Fruit fly (Drosophila melanogaster) whole organism, embryonic: ENCODE data around the gene CG13995.
A peak's percentile ranks its signal among the peaks of the same experiment; 100 is the strongest.

Source experiments
- Bdp1 ChIP-seq: fragments of 200-800 bp; sonication (Bioruptor generic); optimal IDR thresholded peaks from 3 replicates; lab custom pipeline; 2016; ENCODE audit warnings: missing biosample characterization, missing genetic modification characterization
- CG10274 ChIP-seq: fragments of 200-800 bp; sonication (Bioruptor generic); optimal IDR thresholded peaks from 3 replicates; lab custom pipeline; 2017; ENCODE audit warnings: missing biosample characterization, mild to moderate bottlenecking, missing genetic modification characterization
- CG11085 ChIP-seq: fragments of 200-800 bp; sonication (Bioruptor generic); IDR thresholded peaks from 2 replicates; pipeline ENCODE4 v1.3.6; 2022; ENCODE audit warnings: missing biosample characterization, missing genetic modification characterization
- CG11247 ChIP-seq: fragments of 200-800 bp; sonication (Bioruptor generic); IDR thresholded peaks from 2 replicates; pipeline ENCODE4 v1.3.6; 2022; ENCODE audit warnings: missing biosample characterization, missing genetic modification characterization
- CG11398 ChIP-seq: fragments of 200-800 bp; sonication (Bioruptor generic); optimal IDR thresholded peaks from 2 replicates; lab custom pipeline; 2016; ENCODE audit warnings: missing biosample characterization, missing genetic modification characterization
- CG11695 ChIP-seq: fragments of 200-800 bp; sonication (Bioruptor generic); IDR thresholded peaks from 3 replicates; pipeline ENCODE4 v1.3.6; 2022; ENCODE audit warnings: missing biosample characterization, missing genetic modification characterization
- CG11696 ChIP-seq: fragments of 200-800 bp; sonication (Bioruptor generic); IDR thresholded peaks from 2 replicates; pipeline ENCODE4 v1.3.6; 2022; ENCODE audit warnings: missing biosample characterization, missing genetic modification characterization
- CG1233 ChIP-seq: fragments of 200-800 bp; sonication (Bioruptor generic); optimal IDR thresholded peaks from 4 replicates; lab custom pipeline; 2018; ENCODE audit warnings: missing biosample characterization, mild to moderate bottlenecking, missing genetic modification characterization
- CG12942 ChIP-seq: fragments of 200-800 bp; sonication (Bioruptor generic); optimal IDR thresholded peaks from 3 replicates; lab custom pipeline; 2016; ENCODE audit warnings: missing biosample characterization, missing genetic modification characterization
- CG14050 ChIP-seq: fragments of 200-800 bp; sonication (Bioruptor generic); IDR thresholded peaks from 3 replicates; pipeline ENCODE4 v1.3.6; 2022; ENCODE audit warnings: missing biosample characterization, missing genetic modification characterization
- CG14441 ChIP-seq: fragments of 200-800 bp; sonication (Bioruptor generic); IDR thresholded peaks from 2 replicates; pipeline ENCODE4 v1.3.6; 2022; ENCODE audit warnings: missing biosample characterization, missing genetic modification characterization
- CG15011 ChIP-seq: fragments of 200-800 bp; sonication (Bioruptor generic); optimal IDR thresholded peaks from 3 replicates; lab custom pipeline; 2018; ENCODE audit warnings: missing biosample characterization, mild to moderate bottlenecking, missing genetic modification characterization
- CG1832 ChIP-seq: fragments of 200-800 bp; sonication (Bioruptor generic); optimal IDR thresholded peaks from 2 replicates; lab custom pipeline; 2017; ENCODE audit warnings: missing biosample characterization, mild to moderate bottlenecking, missing genetic modification characterization, inconsistent platforms
- CG2712 ChIP-seq: fragments of 200-800 bp; optimal IDR thresholded peaks from 3 replicates; lab custom pipeline; 2019; ENCODE audit warnings: missing biosample characterization, mild to moderate bottlenecking, missing genetic modification characterization, moderate library complexity
- CG2875 ChIP-seq: fragments of 200-800 bp; sonication (Bioruptor generic); optimal IDR thresholded peaks from 2 replicates; lab custom pipeline; 2017; ENCODE audit warnings: missing biosample characterization, mild to moderate bottlenecking, missing genetic modification characterization, missing genetic modification reagents
- CG2889 ChIP-seq: fragments of 200-800 bp; sonication (Bioruptor generic); IDR thresholded peaks from 3 replicates; pipeline ENCODE4 v1.3.6; 2022; ENCODE audit warnings: missing biosample characterization, missing genetic modification characterization
- CG34224 ChIP-seq: fragments of 200-800 bp; sonication (Bioruptor generic); IDR thresholded peaks from 3 replicates; pipeline ENCODE4 v1.3.6; 2022; ENCODE audit warnings: missing biosample characterization, missing genetic modification characterization; ENCODE audit not compliant: partially characterized antibody
- CG42726 ChIP-seq: fragments of 200-800 bp; sonication (Bioruptor generic); IDR thresholded peaks from 2 replicates; pipeline ENCODE4 v1.3.6; 2022; ENCODE audit warnings: missing biosample characterization, missing genetic modification characterization; ENCODE audit not compliant: partially characterized antibody
- CG6791 ChIP-seq: fragments of 200-800 bp; sonication (Bioruptor generic); IDR thresholded peaks from 3 replicates; pipeline ENCODE4 v1.3.6; 2022; ENCODE audit warnings: missing biosample characterization, missing genetic modification characterization; ENCODE audit not compliant: partially characterized antibody
- Chrac-16 ChIP-seq: fragments of 200-800 bp; sonication (Bioruptor generic); optimal IDR thresholded peaks from 3 replicates; lab custom pipeline; 2016; ENCODE audit warnings: missing biosample characterization, missing genetic modification characterization
- Elba2 ChIP-seq: fragments of 200-800 bp; sonication (Bioruptor generic); optimal IDR thresholded peaks from 3 replicates; lab custom pipeline; 2016; ENCODE audit warnings: missing biosample characterization, missing genetic modification characterization
- HHEX ChIP-seq: fragments of 200-800 bp; sonication (Bioruptor generic); optimal IDR thresholded peaks from 3 replicates; lab custom pipeline; 2017; ENCODE audit warnings: missing biosample characterization, mild to moderate bottlenecking, missing genetic modification characterization, missing genetic modification reagents
- HmgD ChIP-seq: fragments of 200-800 bp; sonication (Bioruptor generic); optimal IDR thresholded peaks from 3 replicates; lab custom pipeline; 2016; ENCODE audit warnings: missing biosample characterization, missing genetic modification characterization
- Med ChIP-seq: fragments of 200-800 bp; sonication (Bioruptor generic); peaks from one replicate; lab custom pipeline; 2016; ENCODE audit warnings: missing biosample characterization, missing genetic modification characterization, mild to moderate bottlenecking, inconsistent platforms, moderate library complexity
- NC2α ChIP-seq: fragments of 200-800 bp; sonication (Bioruptor generic); optimal IDR thresholded peaks from 2 replicates; lab custom pipeline; 2016; ENCODE audit warnings: missing biosample characterization, missing genetic modification characterization
- Neu2 ChIP-seq: fragments of 200-800 bp; sonication (Bioruptor generic); optimal IDR thresholded peaks from 3 replicates; lab custom pipeline; 2016; ENCODE audit warnings: missing biosample characterization, missing genetic modification characterization, borderline replicate concordance
- Nf-YA ChIP-seq: fragments of 200-800 bp; sonication (Bioruptor generic); IDR thresholded peaks from 2 replicates; pipeline ENCODE4 v1.3.6; 2022; ENCODE audit warnings: missing biosample characterization, missing genetic modification characterization
- Nf-YB ChIP-seq: fragments of 200-800 bp; sonication (Bioruptor generic); optimal IDR thresholded peaks from 3 replicates; lab custom pipeline; 2019; ENCODE audit warnings: missing biosample characterization, mild to moderate bottlenecking, missing genetic modification characterization, moderate library complexity
- Nf-YC ChIP-seq: fragments of 200-800 bp; optimal IDR thresholded peaks from 3 replicates; lab custom pipeline; 2019; ENCODE audit warnings: missing biosample characterization, mild to moderate bottlenecking, missing genetic modification characterization, moderate library complexity
- Opbp ChIP-seq: fragments of 200-800 bp; sonication (Bioruptor generic); IDR thresholded peaks from 3 replicates; pipeline ENCODE4 v1.3.6; 2022; ENCODE audit warnings: missing biosample characterization, missing genetic modification characterization; ENCODE audit not compliant: partially characterized antibody
- Pdp1 ChIP-seq, 2 experiments: fragments of 200-800 bp; sonication (Bioruptor generic); optimal IDR thresholded peaks; 3 replicates each; lab custom pipeline; 2016; ENCODE audit warnings: missing biosample characterization in 2 of 2, missing genetic modification characterization in 2 of 2, mild to moderate bottlenecking in 1 of 2, moderate library complexity in 1 of 2
- Poxn ChIP-seq: fragments of 200-800 bp; sonication (Bioruptor generic); IDR thresholded peaks from 2 replicates; pipeline ENCODE4 v1.3.6; 2022; ENCODE audit warnings: missing biosample characterization, missing genetic modification characterization
- Sin3A ChIP-seq: fragments of >200 bp; optimal IDR thresholded peaks from 2 replicates; lab custom pipeline; 2018
- Sox100B ChIP-seq: fragments of 200-800 bp; sonication (Bioruptor generic); optimal IDR thresholded peaks from 3 replicates; lab custom pipeline; 2018; ENCODE audit warnings: missing biosample characterization, mild to moderate bottlenecking, missing genetic modification characterization
- Taf1 ChIP-seq: fragments of 200-800 bp; sonication (Bioruptor generic); IDR thresholded peaks from 2 replicates; pipeline ENCODE4 v1.3.6; 2022; ENCODE audit warnings: missing biosample characterization, missing genetic modification characterization
- al ChIP-seq: fragments of 200-800 bp; sonication (Bioruptor generic); IDR thresholded peaks from 2 replicates; pipeline ENCODE4 v1.3.6; 2022; ENCODE audit warnings: missing biosample characterization, missing genetic modification characterization
- crc ChIP-seq: fragments of 200-800 bp; sonication (Bioruptor generic); optimal IDR thresholded peaks from 2 replicates; lab custom pipeline; 2016; ENCODE audit warnings: missing biosample characterization, missing genetic modification characterization
- dpn ChIP-seq, 2 experiments: fragments of 200-800 bp; sonication (Bioruptor generic); optimal IDR thresholded peaks; 3 replicates each; lab custom pipeline; 2016; ENCODE audit warnings: missing biosample characterization in 2 of 2, missing genetic modification characterization in 2 of 2
- gt ChIP-seq: fragments of 200-800 bp; sonication (Bioruptor generic); IDR thresholded peaks from 2 replicates; pipeline ENCODE4 v1.3.6; 2022; ENCODE audit warnings: missing biosample characterization, missing genetic modification characterization
- insv ChIP-seq, 2 experiments: fragments of 200-800 bp; sonication (Bioruptor generic); optimal IDR thresholded peaks; 3 replicates each; lab custom pipeline; 2016 to 2018; ENCODE audit warnings: missing biosample characterization in 2 of 2, missing genetic modification characterization in 2 of 2
- knrl ChIP-seq: fragments of 200-800 bp; sonication (Bioruptor generic); IDR thresholded peaks from 3 replicates; pipeline ENCODE4 v1.3.6; 2022; ENCODE audit warnings: missing biosample characterization, missing genetic modification characterization; ENCODE audit not compliant: partially characterized antibody
- lbe ChIP-seq: fragments of 200-800 bp; sonication (Bioruptor generic); optimal IDR thresholded peaks from 2 replicates; lab custom pipeline; 2016; ENCODE audit warnings: missing biosample characterization, mild to moderate bottlenecking, missing genetic modification characterization
- mam ChIP-seq: fragments of 200-800 bp; sonication (Bioruptor generic); optimal IDR thresholded peaks from 3 replicates; lab custom pipeline; 2016; ENCODE audit warnings: missing biosample characterization, missing genetic modification characterization
- nom ChIP-seq: fragments of 200-800 bp; sonication (Bioruptor generic); optimal IDR thresholded peaks from 2 replicates; lab custom pipeline; 2017; ENCODE audit warnings: missing biosample characterization, missing genetic modification characterization, mild to moderate bottlenecking, moderate library complexity, missing genetic modification reagents
- pan ChIP-seq, 4 experiments: fragments of >200 bp in 3 of 4; fragments of 200-800 bp in 1 of 4; sonication (Bioruptor generic) in 1 of 4; optimal IDR thresholded peaks in 3 of 4; IDR thresholded peaks in 1 of 4; 2 replicates each; pipeline versions ENCODE4 v1.3.6 to Lab custom; 2017 to 2022; ENCODE audit warnings: missing biosample characterization in 2 of 4, missing genetic modification characterization in 2 of 4, mixed read lengths in 1 of 4
- pros ChIP-seq: fragments of 200-800 bp; sonication (Bioruptor generic); optimal IDR thresholded peaks from 3 replicates; lab custom pipeline; 2019; ENCODE audit warnings: missing biosample characterization, mild to moderate bottlenecking, missing genetic modification characterization, moderate library complexity
- sc ChIP-seq, 3 experiments: fragments of >200 bp in 2 of 3; fragments of 200-800 bp in 1 of 3; sonication (Bioruptor generic) in 1 of 3; optimal IDR thresholded peaks; 2 replicates in 2 of 3; 3 replicates in 1 of 3; lab custom pipeline; 2017; ENCODE audit warnings: mild to moderate bottlenecking in 1 of 3, missing biosample characterization in 1 of 3, missing genetic modification characterization in 1 of 3, missing genetic modification reagents in 1 of 3
- ttk ChIP-seq: fragments of 200-800 bp; sonication (Bioruptor generic); IDR thresholded peaks from 2 replicates; pipeline ENCODE4 v2.1.2; 2022; ENCODE audit warnings: missing biosample characterization, missing genetic modification characterization
- usp ChIP-seq: fragments of >200 bp; optimal IDR thresholded peaks from 2 replicates; lab custom pipeline; 2017; ENCODE audit warnings: missing biosample characterization, missing genetic modification characterization

The CG13995 gene

dm6 chr2L:6065823-6066222 is 11.7 kb downstream of the CG13995 start, which contains the start of the genes Fbw5 and CG9147 (continued):
- TF ChIP-seq sc (optimal IDR thresholded peaks at IDR 0.05; lab: Kevin White, UChicago) = no peak
- TF ChIP-seq sc (GFP tag; optimal IDR thresholded peaks at IDR 0.05; lab: Kevin White, UChicago) = peak; percentile 99
- TF ChIP-seq ttk (GFP tag; lab: Robert Waterston, UW) = peak; percentile 100
- TF ChIP-seq mam = peak; percentile 100
- TF ChIP-seq CG14050 = peak; percentile 100
- peak; percentile 99 for TF ChIP-seq NC2α (GFP tag; lab: Kevin White, UChicago)
- peak; percentile 97 for TF ChIP-seq Elba2 (GFP tag; lab: Kevin White, UChicago)
- TF ChIP-seq usp (GFP tag; lab: Kevin White, UChicago) = no peak
- TF ChIP-seq Nf-YC = peak; percentile 88
- peak; percentile 100 for TF ChIP-seq Med (GFP tag; lab: Kevin White, UChicago)
- TF ChIP-seq Nf-YB (GFP tag; lab: Kevin White, UChicago) = peak; percentile 93
- peak; percentile 99 for TF ChIP-seq lbe (GFP tag; lab: Kevin White, UChicago)
- TF ChIP-seq HmgD (GFP tag; lab: Kevin White, UChicago) = peak; percentile 99
- peak; percentile 78 for TF ChIP-seq CG34224
- TF ChIP-seq dpn (GFP tag; optimal IDR thresholded peaks at IDR 0.05; lab: Kevin White, UChicago) = peak; percentile 100
- peak; percentile 99 for TF ChIP-seq CG11398
- peak; percentile 99 for TF ChIP-seq Taf1 (GFP tag; lab: Robert Waterston, UW)
- peak; percentile 99 for TF ChIP-seq CG14441 (GFP tag; lab: Robert Waterston, UW)
- peak; percentile 96 for TF ChIP-seq Bdp1
- peak; percentile 99 for TF ChIP-seq Nf-YA
- peak; percentile 99 for TF ChIP-seq Sox100B (GFP tag; lab: Kevin White, UChicago)
- peak; percentile 99 for TF ChIP-seq CG1233
- peak; percentile 100 for TF ChIP-seq Chrac-16 (GFP tag; lab: Kevin White, UChicago)
- peak; percentile 100 for TF ChIP-seq CG12942
- TF ChIP-seq gt (GFP tag; lab: Robert Waterston, UW) = peak; percentile 98
- peak in 1 of 2 experiments; percentile 25 for TF ChIP-seq pan (optimal IDR thresholded peaks at IDR 0.05; lab: Kevin White, UChicago)
- peak; percentile 70 to 99 for TF ChIP-seq pan (GFP tag; optimal IDR thresholded peaks at IDR 0.05 in 1 of 2, IDR thresholded peaks at IDR 0.05 in 1 of 2)
- TF ChIP-seq CG2712 (tag; lab: Kevin White, UChicago) = peak; percentile 99
- TF ChIP-seq Poxn = peak; percentile 99
- peak; percentile 57; the same call in 2 of the 3 replicates for TF ChIP-seq Opbp
- TF ChIP-seq Sin3A (lab: Kevin White, UChicago) = no peak
- peak; percentile 99 for TF ChIP-seq HHEX
- TF ChIP-seq CG15011 = peak; percentile 98
- peak; percentile 99 for TF ChIP-seq crc (GFP tag; lab: Kevin White, UChicago)
- peak; percentile 99 to 100 for TF ChIP-seq Pdp1 (GFP tag; optimal IDR thresholded peaks at IDR 0.05; lab: Kevin White, UChicago)
- TF ChIP-seq nom (GFP tag; lab: Kevin White, UChicago) = peak; percentile 97
- 0 out of 3 replicates have a peak, but pooled peaks have one; percentile 20 for TF ChIP-seq knrl (GFP tag; lab: Robert Waterston, UW)
- peak; percentile 98 for TF ChIP-seq Neu2 (GFP tag; lab: Kevin White, UChicago)
- peak; percentile 100 for TF ChIP-seq CG11247 (GFP tag; lab: Robert Waterston, UW)
- no peak for TF ChIP-seq CG42726 (GFP tag; lab: Robert Waterston, UW)
- peak; percentile 63; the same call in 1 of the 3 replicates for TF ChIP-seq CG6791 (GFP tag; lab: Robert Waterston, UW)
- peak; percentile 98 for TF ChIP-seq CG11085 (GFP tag; lab: Robert Waterston, UW)
- peak; percentile 99 for TF ChIP-seq CG2889 (GFP tag; lab: Robert Waterston, UW)
- peak; percentile 67 for TF ChIP-seq pros (GFP tag; lab: Kevin White, UChicago)
- TF ChIP-seq CG1832 = no peak
- TF ChIP-seq CG11696 (GFP tag; lab: Robert Waterston, UW) = peak; percentile 96
- peak; percentile 100 for TF ChIP-seq CG11695 (GFP tag; lab: Robert Waterston, UW)
- peak; percentile 70 for TF ChIP-seq insv (GFP tag; optimal IDR thresholded peaks at IDR 0.05; lab: Kevin White, UChicago)
- peak; percentile 100 for TF ChIP-seq CG2875
- peak; percentile 99 for TF ChIP-seq al (GFP tag; lab: Robert Waterston, UW)
- TF ChIP-seq CG10274 = peak; percentile 95
